Worm (Caenorhabditis elegans): ENCODE measurements around the gene T08G3.11.

T08G3.11 gene

DNA sequence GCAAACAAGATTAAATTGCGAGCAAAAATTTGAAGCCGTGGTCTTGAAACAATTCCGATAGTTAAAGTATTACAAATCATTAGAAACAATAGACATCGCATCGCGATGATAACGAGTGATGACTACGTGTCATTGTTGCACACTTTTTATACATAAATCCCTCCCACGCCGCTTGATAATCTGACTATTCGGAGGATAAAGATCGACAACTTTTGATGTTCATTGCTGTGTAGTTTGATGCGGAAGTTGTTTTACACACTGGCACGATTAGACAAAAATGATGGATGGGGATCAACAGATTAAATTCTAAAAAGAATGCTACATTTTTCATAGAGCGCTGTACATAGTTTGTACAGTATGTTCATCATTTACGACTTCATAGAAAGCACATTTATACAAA is at the start of gene T08G3.11:
Gene T08G3.11 (minus strand): TSS at position 101 of the 400 bp plus-strand sequence.
- TF ChIP-seq hmg-11 (tag; optimal IDR thresholded peaks at IDR 0.05), result no peak

ce11 chrV:16527796-16528195 is 48.6 kb upstream of the T08G3.11 start, which contains the start of gene F36D3.16:
TSS of gene F36D3.16 (plus strand) at chrV:16528096.
- TF ChIP-seq egl-27 (tag; optimal IDR thresholded peaks at IDR 0.05) (no peak), fos-1 (tag; optimal IDR thresholded peaks at IDR 0.05) (no peak), jun-1 (tag; optimal IDR thresholded peaks at IDR 0.05) (no peak), nhr-11 (tag; optimal IDR thresholded peaks at IDR 0.05) (no peak), ztf-11 (tag; optimal IDR thresholded peaks at IDR 0.05) (no peak), nhr-76 (tag; optimal IDR thresholded peaks at IDR 0.05) (no peak), nfya-1 (tag; optimal IDR thresholded peaks at IDR 0.05; ENCODE audit: insufficient read depth) (no peak), lin-15B (tag; optimal IDR thresholded peaks at IDR 0.05) (no peak), nhr-25 (tag; optimal IDR thresholded peaks at IDR 0.05) (no peak), nhr-23 (tag; optimal IDR thresholded peaks at IDR 0.05) (no peak), pha-4 (tag; optimal IDR thresholded peaks at IDR 0.05) (no peak), pqm-1 (tag; optimal IDR thresholded peaks at IDR 0.05) (no peak), ZK546.5 (tag; optimal IDR thresholded peaks at IDR 0.05) (no peak), egl-5 (tag; optimal IDR thresholded peaks at IDR 0.05) (no peak), R02D3.7 (tag; optimal IDR thresholded peaks at IDR 0.05) (no peak)

DNA sequence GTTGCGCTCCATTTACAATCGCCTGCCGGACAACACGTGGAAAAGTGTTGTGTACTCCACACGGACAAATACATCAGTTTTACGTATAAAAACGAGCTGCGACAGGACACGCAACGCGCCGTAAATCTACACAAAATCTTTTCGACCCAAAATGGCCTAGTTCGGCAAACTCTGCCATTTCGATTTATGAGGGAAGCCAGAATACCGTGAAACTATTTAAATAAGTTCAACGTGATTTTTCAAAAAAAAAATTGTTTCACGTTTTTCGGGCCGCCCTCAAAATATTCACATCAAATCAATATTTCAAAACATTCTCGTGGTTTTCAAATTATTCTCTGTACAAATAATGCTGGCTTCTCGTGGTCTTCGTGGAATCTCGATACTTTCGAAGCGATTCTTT is 47.7 kb upstream of the T08G3.11 start, which contains the start of gene F36D3.8:
Gene F36D3.8 (plus strand): TSS at position 301 of the 400 bp plus-strand sequence.
- TF ChIP-seq nhr-77 (tag; optimal IDR thresholded peaks at IDR 0.05) (no peak), jun-1 (tag; optimal IDR thresholded peaks at IDR 0.05) (no peak), nhr-23 (tag; optimal IDR thresholded peaks at IDR 0.05) (no peak), nhr-76 (tag; optimal IDR thresholded peaks at IDR 0.05) (no peak), R02D3.7 (tag; optimal IDR thresholded peaks at IDR 0.05) (no peak), hmg-11 (tag; optimal IDR thresholded peaks at IDR 0.05) (no peak), fkh-2 (tag; optimal IDR thresholded peaks at IDR 0.05) (no peak), ceh-28 (tag; optimal IDR thresholded peaks at IDR 0.05) (no peak), unc-62 (GFP tag; optimal IDR thresholded peaks at IDR 0.05) (no peak), ceh-82 (tag; optimal IDR thresholded peaks at IDR 0.05) (no peak), unc-39 (tag; optimal IDR thresholded peaks at IDR 0.05) (no peak)

DNA sequence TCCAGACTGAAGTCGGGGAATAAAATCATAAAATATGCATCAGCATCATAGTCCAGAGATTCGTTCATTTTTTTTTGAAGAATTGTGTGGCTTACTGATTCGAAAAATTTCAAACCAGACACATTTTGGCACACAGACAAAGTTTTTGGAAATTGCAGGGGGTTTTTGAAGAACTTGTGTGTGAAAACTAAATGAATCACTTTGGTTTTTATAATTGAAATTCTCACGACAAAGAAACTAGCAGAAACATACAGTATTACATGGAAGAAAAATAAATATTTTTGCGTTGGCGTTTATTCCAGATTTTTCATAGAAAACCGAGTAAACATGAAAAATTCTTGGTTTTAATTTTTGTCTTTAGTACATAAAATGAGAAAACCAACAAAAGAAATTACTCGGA is 43.1 kb upstream of the T08G3.11 start, which contains the start of gene srw-34:
Gene srw-34 (minus strand): TSS at position 101 of the 400 bp plus-strand sequence.
- no peak for TF ChIP-seq nhr-23 (tag; optimal IDR thresholded peaks at IDR 0.05)
- TF ChIP-seq unc-62 (GFP tag; optimal IDR thresholded peaks at IDR 0.05), result no peak
- no peak for TF ChIP-seq lsy-12 (tag; optimal IDR thresholded peaks at IDR 0.05)
- no peak for TF ChIP-seq hmg-11 (tag; optimal IDR thresholded peaks at IDR 0.05)
- TF ChIP-seq zag-1 (tag; optimal IDR thresholded peaks at IDR 0.05), result no peak
- no peak for TF ChIP-seq egl-5 (tag; optimal IDR thresholded peaks at IDR 0.05)
- no peak for TF ChIP-seq elt-2 (tag; optimal IDR thresholded peaks at IDR 0.05)
- TF ChIP-seq lin-39 (tag; optimal IDR thresholded peaks at IDR 0.05), result no peak
- TF ChIP-seq elt-1 (tag; optimal IDR thresholded peaks at IDR 0.05), result no peak
- no peak for TF ChIP-seq mml-1 (tag; optimal IDR thresholded peaks at IDR 0.05)
- no peak for TF ChIP-seq jun-1 (tag; optimal IDR thresholded peaks at IDR 0.05)
- no peak for TF ChIP-seq fkh-10 (GFP tag; optimal IDR thresholded peaks at IDR 0.05)
- no peak for TF ChIP-seq pha-4 (tag; optimal IDR thresholded peaks at IDR 0.05)
- no peak for TF ChIP-seq ztf-4 (tag; optimal IDR thresholded peaks at IDR 0.05)
- TF ChIP-seq ama-1 (optimal IDR thresholded peaks at IDR 0.05), result no peak

DNA sequence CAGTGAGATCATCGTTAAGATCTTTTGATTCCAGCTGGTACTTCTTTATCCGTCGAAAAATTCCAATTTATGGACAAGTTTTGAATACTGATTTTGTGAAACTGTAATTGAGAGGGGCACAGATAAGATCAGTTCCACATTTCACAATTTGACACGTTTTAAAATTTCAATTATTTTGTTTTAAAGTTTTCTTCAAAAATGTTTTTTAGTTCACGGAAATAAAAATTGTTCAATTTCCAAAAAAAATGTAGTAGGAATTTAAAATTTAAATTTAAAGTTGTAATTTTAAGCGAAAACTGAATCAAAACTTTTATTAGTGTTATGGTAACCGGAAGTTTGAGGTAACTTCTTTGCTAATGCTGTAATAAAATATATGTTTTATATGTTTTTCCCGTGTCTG is 38.4 kb upstream of the T08G3.11 start, which contains the start of gene F36D3.4:
Gene F36D3.4 (minus strand): TSS at position 101 of the 400 bp plus-strand sequence.
- TF ChIP-seq nhr-23 (tag; optimal IDR thresholded peaks at IDR 0.05) (no peak), ceh-9 (tag; optimal IDR thresholded peaks at IDR 0.05) (no peak), ama-1 (optimal IDR thresholded peaks at IDR 0.05) (no peak), nhr-77 (tag; optimal IDR thresholded peaks at IDR 0.05) (no peak), nhr-237 (tag; optimal IDR thresholded peaks at IDR 0.05) (no peak), daf-12 (tag; optimal IDR thresholded peaks at IDR 0.05) (no peak), nhr-28 (tag; optimal IDR thresholded peaks at IDR 0.05) (no peak), mml-1 (tag; optimal IDR thresholded peaks at IDR 0.05) (no peak), R02D3.7 (tag; optimal IDR thresholded peaks at IDR 0.05) (no peak), lin-15B (tag; optimal IDR thresholded peaks at IDR 0.05) (no peak), nhr-76 (tag; optimal IDR thresholded peaks at IDR 0.05) (no peak), ztf-11 (tag; optimal IDR thresholded peaks at IDR 0.05) (no peak), zag-1 (tag; optimal IDR thresholded peaks at IDR 0.05) (no peak), nhr-25 (tag; optimal IDR thresholded peaks at IDR 0.05) (no peak), nhr-67 (tag; optimal IDR thresholded peaks at IDR 0.05) (no peak), nhr-43 (tag; optimal IDR thresholded peaks at IDR 0.05; ENCODE audit: poor library complexity, severe bottlenecking) (no peak)
